Fruit fly (Drosophila melanogaster) whole organism, wandering third instar larva: ENCODE measurements around the gene Klp67A.

Experiments
- Abd-B ChIP-seq: fragments of >200 bp; optimal IDR thresholded peaks from 2 replicates; lab custom pipeline; 2017; ENCODE audit warnings: missing biosample characterization, missing genetic modification characterization
- CG32264 ChIP-seq: fragments of 200-800 bp; sonication (Bioruptor generic); optimal IDR thresholded peaks from 2 replicates; lab custom pipeline; 2016; ENCODE audit warnings: missing biosample characterization, missing genetic modification characterization
- CG9705 ChIP-seq: fragments of 200-800 bp; sonication (Bioruptor generic); optimal IDR thresholded peaks from 2 replicates; lab custom pipeline; 2018; ENCODE audit warnings: missing biosample characterization, mild to moderate bottlenecking, missing genetic modification characterization
- CrebA ChIP-seq: fragments of 200-800 bp; sonication (Bioruptor generic); optimal IDR thresholded peaks from 2 replicates; lab custom pipeline; 2016; ENCODE audit warnings: missing biosample characterization, mild to moderate bottlenecking, missing genetic modification characterization, borderline replicate concordance
- Dfd ChIP-seq: fragments of >200 bp; optimal IDR thresholded peaks from 2 replicates; lab custom pipeline; 2017; ENCODE audit warnings: missing biosample characterization, missing genetic modification characterization
- Dif ChIP-seq: fragments of 200-275, 200-300 bp; sonication (Bioruptor generic); optimal IDR thresholded peaks from 2 replicates; lab custom pipeline; 2018; ENCODE audit warnings: missing biosample characterization, missing genetic modification characterization; ENCODE audit not compliant: partially characterized antibody
- GATAd ChIP-seq: sonication (Bioruptor generic); optimal IDR thresholded peaks from 2 replicates; lab custom pipeline; 2016; ENCODE audit warnings: missing biosample characterization, missing genetic modification characterization
- HLH106 ChIP-seq: fragments of 200-800 bp; optimal IDR thresholded peaks from 3 replicates; lab custom pipeline; 2019; ENCODE audit warnings: missing biosample characterization, mild to moderate bottlenecking, missing genetic modification characterization, moderate library complexity
- Hnf4 ChIP-seq: fragments of 200-800 bp; sonication (Bioruptor generic); optimal IDR thresholded peaks from 2 replicates; lab custom pipeline; 2016; ENCODE audit warnings: missing biosample characterization, mild to moderate bottlenecking, missing genetic modification characterization
- Hr78 ChIP-seq: fragments of >200 bp; optimal IDR thresholded peaks from 2 replicates; lab custom pipeline; 2017; ENCODE audit warnings: missing biosample characterization, missing genetic modification characterization
- Hr83 ChIP-seq: fragments of 200-300 bp; sonication (Bioruptor generic); optimal IDR thresholded peaks from 2 replicates; lab custom pipeline; 2016; ENCODE audit warnings: missing biosample characterization, mild to moderate bottlenecking, missing genetic modification characterization, moderate library complexity; ENCODE audit not compliant: poor library complexity, severe bottlenecking
- Jra ChIP-seq: sonication (Bioruptor generic); optimal IDR thresholded peaks from 2 replicates; lab custom pipeline; 2016; ENCODE audit warnings: missing biosample characterization, missing genetic modification characterization
- Mio ChIP-seq: sonication (Bioruptor generic); optimal IDR thresholded peaks from 2 replicates; lab custom pipeline; 2016; ENCODE audit warnings: missing biosample characterization, missing genetic modification characterization
- Myc ChIP-seq: fragments of >200 bp; optimal IDR thresholded peaks from 2 replicates; lab custom pipeline; 2017
- N ChIP-seq: fragments of >200 bp; optimal IDR thresholded peaks from 2 replicates; lab custom pipeline; 2018; ENCODE audit warnings: missing biosample characterization, missing external identifiers, missing genetic modification characterization
- OdsH ChIP-seq: fragments of 200-800 bp; sonication (Bioruptor generic); optimal IDR thresholded peaks from 2 replicates; lab custom pipeline; 2016; ENCODE audit warnings: missing biosample characterization, mild to moderate bottlenecking, missing genetic modification characterization
- Rel ChIP-seq, 2 experiments: fragments of 200-800 bp; sonication (Bioruptor generic) in 1 of 2; optimal IDR thresholded peaks; 2 replicates in 1 of 2; 3 replicates in 1 of 2; lab custom pipeline; 2016 to 2019; ENCODE audit warnings: mild to moderate bottlenecking in 2 of 2, missing biosample characterization in 2 of 2, missing genetic modification characterization in 2 of 2, moderate library complexity in 1 of 2
- Sp1 ChIP-seq: fragments of 200-800 bp; sonication (Bioruptor generic); optimal IDR thresholded peaks from 3 replicates; lab custom pipeline; 2019; ENCODE audit warnings: missing biosample characterization, mild to moderate bottlenecking, missing genetic modification characterization, moderate library complexity
- Vsx2 ChIP-seq: fragments of 200-300, 225-300 bp; sonication (Bioruptor generic); optimal IDR thresholded peaks from 2 replicates; lab custom pipeline; 2018; ENCODE audit warnings: missing biosample characterization, missing genetic modification characterization; ENCODE audit not compliant: partially characterized antibody
- br ChIP-seq: fragments of 200-800 bp; sonication (Bioruptor generic); optimal IDR thresholded peaks from 2 replicates; lab custom pipeline; 2016; ENCODE audit warnings: missing biosample characterization, missing genetic modification characterization
- brk ChIP-seq: fragments of 200-800 bp; sonication (Bioruptor generic); optimal IDR thresholded peaks from 2 replicates; lab custom pipeline; 2016; ENCODE audit warnings: missing biosample characterization, mild to moderate bottlenecking, missing genetic modification characterization
- dl ChIP-seq, 2 experiments: fragments of 175-275, 200-275 bp in 1 of 2; fragments of 200-275 bp in 1 of 2; sonication (Bioruptor generic); optimal IDR thresholded peaks; lab custom pipeline; 2018; ENCODE audit warnings: mild to moderate bottlenecking in 2 of 2, missing biosample characterization in 2 of 2, missing genetic modification characterization in 2 of 2, moderate library complexity in 2 of 2; ENCODE audit not compliant: partially characterized antibody in 2 of 2, insufficient read depth in 1 of 2
- dmrt93B ChIP-seq: fragments of 200-800 bp; sonication (Bioruptor generic); optimal IDR thresholded peaks from 2 replicates; lab custom pipeline; 2018; ENCODE audit warnings: missing biosample characterization, mild to moderate bottlenecking, missing genetic modification characterization
- dsf ChIP-seq: sonication (Bioruptor generic); optimal IDR thresholded peaks from 2 replicates; lab custom pipeline; 2016; ENCODE audit warnings: missing biosample characterization, missing genetic modification characterization, borderline replicate concordance
- ey ChIP-seq: fragments of 200-800 bp; sonication (Bioruptor generic); optimal IDR thresholded peaks from 2 replicates; lab custom pipeline; 2016; ENCODE audit warnings: missing biosample characterization, missing genetic modification characterization
- foxo ChIP-seq, 2 experiments: fragments of 200-800 bp; sonication (Bioruptor generic); optimal IDR thresholded peaks; 2 replicates in 1 of 2; 3 replicates in 1 of 2; lab custom pipeline; 2016 to 2017; ENCODE audit warnings: missing biosample characterization in 2 of 2, missing genetic modification characterization in 2 of 2
- fru ChIP-seq: fragments of 200-800 bp; sonication (Bioruptor generic); optimal IDR thresholded peaks from 3 replicates; lab custom pipeline; 2016; ENCODE audit warnings: missing biosample characterization, mild to moderate bottlenecking, missing genetic modification characterization
- h ChIP-seq: fragments of 200-800 bp; sonication (Bioruptor generic); optimal IDR thresholded peaks from 3 replicates; lab custom pipeline; 2016; ENCODE audit warnings: missing biosample characterization, mild to moderate bottlenecking, missing genetic modification characterization
- jim ChIP-seq: fragments of 175-275, 200-325 bp; sonication (Bioruptor generic); optimal IDR thresholded peaks from 2 replicates; lab custom pipeline; 2016; ENCODE audit warnings: missing biosample characterization, mild to moderate bottlenecking, missing genetic modification characterization
- lola ChIP-seq: fragments of >200 bp; optimal IDR thresholded peaks from 2 replicates; lab custom pipeline; 2017; ENCODE audit warnings: missing biosample characterization, missing genetic modification characterization
- pan ChIP-seq: fragments of >200 bp; optimal IDR thresholded peaks from 2 replicates; lab custom pipeline; 2017
- psq ChIP-seq: fragments of 200-800 bp; sonication (Bioruptor generic); optimal IDR thresholded peaks from 3 replicates; lab custom pipeline; 2017; ENCODE audit warnings: missing biosample characterization, mild to moderate bottlenecking, missing genetic modification characterization, moderate library complexity
- rgr ChIP-seq: fragments of 200-800 bp; sonication (Bioruptor generic); optimal IDR thresholded peaks from 3 replicates; lab custom pipeline; 2016; ENCODE audit warnings: missing biosample characterization, mild to moderate bottlenecking, missing genetic modification characterization
- sage ChIP-seq: fragments of 200-800 bp; sonication (Bioruptor generic); optimal IDR thresholded peaks from 2 replicates; lab custom pipeline; 2016; ENCODE audit warnings: missing biosample characterization, mild to moderate bottlenecking, missing genetic modification characterization
- sv ChIP-seq: fragments of 200-800 bp; sonication (Bioruptor generic); optimal IDR thresholded peaks from 3 replicates; lab custom pipeline; 2016; ENCODE audit warnings: missing biosample characterization, missing genetic modification characterization
- tai ChIP-seq: sonication (Bioruptor generic); optimal IDR thresholded peaks from 2 replicates; lab custom pipeline; 2016; ENCODE audit warnings: missing biosample characterization, missing genetic modification characterization
- usp ChIP-seq: fragments of >200 bp; optimal IDR thresholded peaks from 2 replicates; lab custom pipeline; 2017; ENCODE audit warnings: missing biosample characterization, missing genetic modification characterization
- woc ChIP-seq: sonication (Bioruptor generic); optimal IDR thresholded peaks from 2 replicates; lab custom pipeline; 2016; ENCODE audit warnings: missing biosample characterization, mild to moderate bottlenecking, missing genetic modification characterization

The Klp67A gene

dm6 chr3L:9366850-9367430 is at the start of gene Klp67A, which contains the start of gene CG4452:
TSS of gene Klp67A (minus strand) at chr3L:9367046.
TSS of gene CG4452 (plus strand) at chr3L:9367377.
- TF ChIP-seq jim (GFP tag; lab: Kevin White, UChicago) (no peak), Myc (lab: Kevin White, UChicago) (peak; percentile 20), lola (no peak), sage (GFP tag; lab: Kevin White, UChicago) (no peak), OdsH (GFP tag; lab: Kevin White, UChicago) (peak; percentile 9), HLH106 (tag; lab: Kevin White, UChicago) (peak; percentile 41), woc (GFP tag; lab: Kevin White, UChicago) (no peak), rgr (GFP tag; lab: Kevin White, UChicago) (peak; percentile 40), Hr83 (GFP tag; lab: Kevin White, UChicago) (peak; percentile 15), GATAd (GFP tag; lab: Kevin White, UChicago) (no peak), CG9705 (GFP tag; lab: Kevin White, UChicago) (peak; percentile 24), Hr78 (GFP tag; lab: Kevin White, UChicago) (no peak), Hnf4 (peak; percentile 48), sv (GFP tag; lab: Kevin White, UChicago) (no peak), br (GFP tag; lab: Kevin White, UChicago) (no peak), Mio (GFP tag; lab: Kevin White, UChicago) (no peak), Jra (GFP tag; lab: Kevin White, UChicago) (peak; percentile 68), pan (lab: Kevin White, UChicago) (no peak), brk (GFP tag; lab: Kevin White, UChicago) (no peak), Dif (no peak), Vsx2 (GFP tag; lab: Kevin White, UChicago) (no peak), Rel (GFP tag; optimal IDR thresholded peaks at IDR 0.05; lab: Kevin White, UChicago) (no peak), Rel (tag; optimal IDR thresholded peaks at IDR 0.05; lab: Kevin White, UChicago) (no peak), dsf (GFP tag; lab: Kevin White, UChicago) (peak; percentile 59), N (GFP tag; lab: Kevin White, UChicago) (no peak), h (GFP tag; lab: Kevin White, UChicago) (no peak), CrebA (GFP tag; lab: Kevin White, UChicago) (no peak), Dfd (GFP tag; lab: Kevin White, UChicago) (no peak), Sp1 (GFP tag; lab: Kevin White, UChicago) (no peak), dl (GFP tag; optimal IDR thresholded peaks at IDR 0.05; lab: Kevin White, UChicago; ENCODE audit: insufficient read depth in 1 of 2, partially characterized antibody in 2 of 2) (no peak), ey (peak; percentile 20), dmrt93B (GFP tag; lab: Kevin White, UChicago) (no peak), CG32264 (GFP tag; lab: Kevin White, UChicago) (no peak), psq (GFP tag; lab: Kevin White, UChicago) (peak; percentile 99), foxo (GFP tag; optimal IDR thresholded peaks at IDR 0.05; lab: Kevin White, UChicago) (peak in 1 of 2 experiments; percentile 64), usp (GFP tag; lab: Kevin White, UChicago) (no peak), tai (GFP tag; lab: Kevin White, UChicago) (no peak), fru (GFP tag; lab: Kevin White, UChicago) (no peak), Abd-B (GFP tag; lab: Kevin White, UChicago) (no peak)

- TF ChIP-seq dmrt93B (GFP tag; lab: Kevin White, UChicago) (no peak), sage (GFP tag; lab: Kevin White, UChicago) (peak; percentile 56), CG9705 (GFP tag; lab: Kevin White, UChicago) (peak; percentile 77), Rel (GFP tag; optimal IDR thresholded peaks at IDR 0.05; lab: Kevin White, UChicago) (no peak), Rel (tag; optimal IDR thresholded peaks at IDR 0.05; lab: Kevin White, UChicago) (peak; percentile 60), foxo (GFP tag; optimal IDR thresholded peaks at IDR 0.05; lab: Kevin White, UChicago) (peak in 1 of 2 experiments; percentile 86), GATAd (GFP tag; lab: Kevin White, UChicago) (peak; percentile 22), OdsH (GFP tag; lab: Kevin White, UChicago) (peak; percentile 77), dsf (GFP tag; lab: Kevin White, UChicago) (peak; percentile 71), h (GFP tag; lab: Kevin White, UChicago) (peak; percentile 77), jim (GFP tag; lab: Kevin White, UChicago) (no peak), ey (peak; percentile 81), lola (no peak), Jra (GFP tag; lab: Kevin White, UChicago) (peak; percentile 77), brk (GFP tag; lab: Kevin White, UChicago) (peak; percentile 86), HLH106 (tag; lab: Kevin White, UChicago) (peak; percentile 84), CrebA (GFP tag; lab: Kevin White, UChicago) (no peak), CG32264 (GFP tag; lab: Kevin White, UChicago) (no peak), usp (GFP tag; lab: Kevin White, UChicago) (no peak), N (GFP tag; lab: Kevin White, UChicago) (no peak), tai (GFP tag; lab: Kevin White, UChicago) (no peak), Myc (lab: Kevin White, UChicago) (no peak), psq (GFP tag; lab: Kevin White, UChicago) (peak; percentile 58), Hr78 (GFP tag; lab: Kevin White, UChicago) (no peak), Mio (GFP tag; lab: Kevin White, UChicago) (no peak), Sp1 (GFP tag; lab: Kevin White, UChicago) (peak; percentile 76), Hnf4 (peak; percentile 77), Vsx2 (GFP tag; lab: Kevin White, UChicago) (no peak), pan (lab: Kevin White, UChicago) (no peak), Hr83 (GFP tag; lab: Kevin White, UChicago) (peak; percentile 22), woc (GFP tag; lab: Kevin White, UChicago) (peak; percentile 66), Abd-B (GFP tag; lab: Kevin White, UChicago) (no peak), rgr (GFP tag; lab: Kevin White, UChicago) (peak; percentile 88), br (GFP tag; lab: Kevin White, UChicago) (peak; percentile 78), fru (GFP tag; lab: Kevin White, UChicago) (peak; percentile 61), sv (GFP tag; lab: Kevin White, UChicago) (peak; percentile 81), dl (GFP tag; optimal IDR thresholded peaks at IDR 0.05; lab: Kevin White, UChicago; ENCODE audit: insufficient read depth in 1 of 2, partially characterized antibody in 2 of 2) (no peak)
Measured at dm6 chr3L:9410754-9411423, 44.0 kb upstream of the Klp67A start, which contains the start of the genes CG4022 and Cpsf5. TSS of gene CG4022 (minus strand) at chr3L:9410832. TSS of gene Cpsf5 (plus strand) at chr3L:9411038.
